Worm (Caenorhabditis elegans) whole organism, L1 larva: ENCODE results near the gene pap-2.

Experiments used
- ama-1 ChIP-seq: fragments of 150-350 bp; optimal IDR thresholded peaks from 2 replicates; lab custom pipeline; 2014
- egl-27 ChIP-seq, 2 experiments: fragments of 150-350 bp in 1 of 2; sonication (generic microtip); optimal IDR thresholded peaks; 3 replicates each; lab custom pipeline; 2017 to 2018; ENCODE audit warnings: missing biosample characterization in 2 of 2, missing genetic modification characterization in 2 of 2, missing genetic modification reagents in 2 of 2
- elt-2 ChIP-seq: sonication (generic microtip); optimal IDR thresholded peaks from 2 replicates; lab custom pipeline; 2016; ENCODE audit warnings: missing genetic modification characterization, mild to moderate bottlenecking, inconsistent platforms, missing compliant biosample characterization, missing genetic modification reagents
- fos-1 ChIP-seq: fragments of 150-350 bp; optimal IDR thresholded peaks from 2 replicates; lab custom pipeline; 2014; ENCODE audit warnings: missing biosample characterization, missing genetic modification characterization
- hlh-4 ChIP-seq: sonication (generic microtip); optimal IDR thresholded peaks from 2 replicates; lab custom pipeline; 2016; ENCODE audit warnings: mild to moderate bottlenecking, missing genetic modification characterization, missing compliant biosample characterization
- lin-15B ChIP-seq: fragments of 150-350 bp; sonication (generic microtip); optimal IDR thresholded peaks from 3 replicates; lab custom pipeline; 2014; ENCODE audit warnings: missing biosample characterization, missing genetic modification characterization
- mep-1 ChIP-seq: fragments of 150-350 bp; optimal IDR thresholded peaks from 2 replicates; lab custom pipeline; 2014; ENCODE audit warnings: missing biosample characterization, missing genetic modification characterization
- nhr-11 ChIP-seq: fragments of 150-350 bp; optimal IDR thresholded peaks from 2 replicates; lab custom pipeline; 2014; ENCODE audit warnings: missing biosample characterization, missing genetic modification characterization
- nhr-12 ChIP-seq: sonication (generic microtip); optimal IDR thresholded peaks from 2 replicates; lab custom pipeline; 2017; ENCODE audit warnings: missing biosample characterization, missing genetic modification characterization
- nhr-19 ChIP-seq: fragments of 200-800 bp; sonication (Bioruptor generic); conservative IDR thresholded peaks from 2 replicates; pipeline ENCODE4 v1.3.6; 2022; ENCODE audit warnings: missing genetic modification characterization, missing compliant biosample characterization
- swsn-7 ChIP-seq: sonication (generic microtip); optimal IDR thresholded peaks from 2 replicates; lab custom pipeline; 2016; ENCODE audit warnings: missing genetic modification characterization, missing compliant biosample characterization
- unc-62 ChIP-seq: fragments of 150-350 bp; optimal IDR thresholded peaks from 2 replicates; lab custom pipeline; 2014; ENCODE audit warnings: missing biosample characterization, missing genetic modification reagents, missing genetic modification characterization
- unc-98 ChIP-seq: fragments of 200-800 bp; sonication (Bioruptor generic); IDR thresholded peaks from 2 replicates; pipeline ENCODE4 v1.3.6; 2022; ENCODE audit warnings: missing genetic modification characterization, missing compliant biosample characterization
- ztf-4 ChIP-seq: fragments of 150-350 bp; optimal IDR thresholded peaks from 2 replicates; lab custom pipeline; 2014; ENCODE audit warnings: missing biosample characterization, missing genetic modification characterization

DNA sequence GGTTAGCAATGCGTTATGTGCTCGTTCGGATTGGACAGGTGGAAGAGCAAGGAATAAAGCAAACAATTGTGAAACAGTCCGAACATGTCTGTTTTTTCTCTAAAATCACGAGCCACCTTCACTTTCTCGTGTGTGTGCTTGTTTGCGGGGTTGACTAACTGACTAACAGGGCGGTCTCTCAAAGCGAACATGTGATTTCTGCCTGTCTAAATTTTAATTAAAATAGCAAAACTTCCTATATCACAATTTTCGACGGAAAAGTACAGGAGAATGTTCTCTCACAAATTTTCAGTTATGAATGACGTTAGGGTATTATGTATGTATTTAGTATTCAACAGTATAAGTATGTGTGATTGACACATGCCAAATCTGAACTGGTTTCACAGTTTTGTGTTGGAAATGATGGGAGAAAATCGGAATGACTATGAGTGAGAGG is 12.7 kb upstream of the pap-2 start:
- TF ChIP-seq unc-62 (GFP tag; lab: Kevin White, UChicago) (no peak), elt-2 (tag; lab: Kevin White, UChicago) (no peak), hlh-4 (no peak), fos-1 (tag; lab: Kevin White, UChicago) (no peak), ztf-4 (tag; lab: Kevin White, UChicago) (no peak), nhr-11 (tag; lab: Kevin White, UChicago) (no peak), nhr-12 (tag; lab: Kevin White, UChicago) (no peak), egl-27 (tag; optimal IDR thresholded peaks at IDR 0.05; lab: Kevin White, UChicago) (no peak), ama-1 (no peak), nhr-19 (no peak), swsn-7 (no peak), unc-98 (GFP tag; lab: Robert Waterston, UW) (no peak), lin-15B (tag; lab: Kevin White, UChicago) (no peak), mep-1 (tag; lab: Kevin White, UChicago) (no peak)
